Fruit fly (Drosophila melanogaster): Measurements from ENCODE around the gene Ent2.

Ent2 gene

dm6 chr2L:6561463-6562357, at the start of gene Ent2, which contains the start of gene Trmt6 (continued):
- TF ChIP-seq pum (GFP tag; optimal IDR thresholded peaks at IDR 0.05), result peak; percentile 92
- TF ChIP-seq CG8290 (GFP tag; optimal IDR thresholded peaks at IDR 0.05), result peak; percentile 88
- peak; percentile 58 to 99 for TF ChIP-seq CG8290 (tag; optimal IDR thresholded peaks at IDR 0.05)
- TF ChIP-seq CG32772 (GFP tag; IDR thresholded peaks at IDR 0.05), result peak; percentile 98
- TF ChIP-seq sim (GFP tag; IDR thresholded peaks at IDR 0.05), result peak; percentile 91
- TF ChIP-seq odd (GFP tag; optimal IDR thresholded peaks at IDR 0.05), result peak; percentile 86
- peak; percentile 99 for TF ChIP-seq vvl (GFP tag; IDR thresholded peaks at IDR 0.05)
- TF ChIP-seq grau (tag; optimal IDR thresholded peaks at IDR 0.05), result peak; percentile 94
- TF ChIP-seq CG16815 (GFP tag; optimal IDR thresholded peaks at IDR 0.05), result peak; percentile 96
- TF ChIP-seq lmd (GFP tag; IDR thresholded peaks at IDR 0.05), result peak; percentile 99
- TF ChIP-seq prd (optimal IDR thresholded peaks at IDR 0.05), result no peak
- peak; percentile 99 for TF ChIP-seq prd (GFP tag; IDR thresholded peaks at IDR 0.05)
- peak; percentile 92 for TF ChIP-seq CG14710 (tag; optimal IDR thresholded peaks at IDR 0.05)
- peak; percentile 89 for TF ChIP-seq B-H2 (GFP tag; optimal IDR thresholded peaks at IDR 0.05)
- peak; percentile 98 for TF ChIP-seq zfh1 (GFP tag; IDR thresholded peaks at IDR 0.05)
- peak; percentile 91 for TF ChIP-seq dimm (GFP tag; IDR thresholded peaks at IDR 0.05)
- TF ChIP-seq CG13287 (GFP tag; IDR thresholded peaks at IDR 0.05; ENCODE audit: partially characterized antibody), result no peak; the same call in 1 of the 2 replicates
- TF ChIP-seq CG5245 (GFP tag; optimal IDR thresholded peaks at IDR 0.05), result peak; percentile 96
- peak; percentile 97 for TF ChIP-seq CG14014 (GFP tag; IDR thresholded peaks at IDR 0.05)
- TF ChIP-seq lab (GFP tag; optimal IDR thresholded peaks at IDR 0.05), result peak; percentile 97
- TF ChIP-seq CG14667 (GFP tag; IDR thresholded peaks at IDR 0.05), result peak; percentile 97
- peak; percentile 86 for TF ChIP-seq fd64A (GFP tag; optimal IDR thresholded peaks at IDR 0.05)
- TF ChIP-seq gsb-n (tag; optimal IDR thresholded peaks at IDR 0.05), result peak; percentile 85
- TF ChIP-seq Opbp (GFP tag; IDR thresholded peaks at IDR 0.05; ENCODE audit: partially characterized antibody), result 0 out of 3 replicates have a peak, but pooled peaks have one; percentile 37
- peak; percentile 92 for TF ChIP-seq croc (GFP tag; conservative IDR thresholded peaks at IDR 0.05)
- peak; percentile 91 for TF ChIP-seq PHDP (tag; optimal IDR thresholded peaks at IDR 0.05)
- TF ChIP-seq pfk (GFP tag; optimal IDR thresholded peaks at IDR 0.05), result peak; percentile 38
- TF ChIP-seq dmrt11E (tag; optimal IDR thresholded peaks at IDR 0.05), result peak; percentile 87
- TF ChIP-seq CG15269 (tag; optimal IDR thresholded peaks at IDR 0.05), result peak; percentile 95
- peak; percentile 88 for TF ChIP-seq zen (tag; optimal IDR thresholded peaks at IDR 0.05)
- no peak for TF ChIP-seq zf30C (GFP tag; optimal IDR thresholded peaks at IDR 0.05)
- TF ChIP-seq wor (GFP tag; IDR thresholded peaks at IDR 0.05), result peak; percentile 92
- TF ChIP-seq CG3065 (GFP tag; optimal IDR thresholded peaks at IDR 0.05), result peak; percentile 89
- TF ChIP-seq Hey (tag; optimal IDR thresholded peaks at IDR 0.05), result peak; percentile 77
- TF ChIP-seq CG43689 (GFP tag; IDR thresholded peaks at IDR 0.05), result peak; percentile 89
- no peak for TF ChIP-seq nerfin-2 (GFP tag; IDR thresholded peaks at IDR 0.05; ENCODE audit: partially characterized antibody)
- peak; percentile 97 for TF ChIP-seq ara (GFP tag; IDR thresholded peaks at IDR 0.05)
- TF ChIP-seq CG11504 (tag; optimal IDR thresholded peaks at IDR 0.05), result peak; percentile 93
- TF ChIP-seq ind (GFP tag; optimal IDR thresholded peaks at IDR 0.05), result peak; percentile 98
- peak; percentile 99 for TF ChIP-seq Gug (GFP tag; IDR thresholded peaks at IDR 0.05)
- TF ChIP-seq CG15479 (GFP tag; optimal IDR thresholded peaks at IDR 0.05), result peak; percentile 9
- peak; percentile 90 for TF ChIP-seq Max (GFP tag; optimal IDR thresholded peaks at IDR 0.05)
- TF ChIP-seq CG1832 (GFP tag; optimal IDR thresholded peaks at IDR 0.05), result no peak
- TF ChIP-seq unpg (GFP tag; optimal IDR thresholded peaks at IDR 0.05), result peak; percentile 96
- TF ChIP-seq slp2 (GFP tag; optimal IDR thresholded peaks at IDR 0.05), result peak; percentile 96
- peak; percentile 92 for TF ChIP-seq sens-2 (GFP tag; IDR thresholded peaks at IDR 0.05)
- TF ChIP-seq CG14965 (GFP tag; optimal IDR thresholded peaks at IDR 0.05; ENCODE audit: borderline replicate concordance), result peak; percentile 47
- TF ChIP-seq Fer2 (tag; optimal IDR thresholded peaks at IDR 0.05), result peak; percentile 87
- peak; percentile 87 for TF ChIP-seq CkIIα-i1 (GFP tag; IDR thresholded peaks at IDR 0.05)

All from whole organism, embryonic.